Worm (Caenorhabditis elegans) whole organism, early embryonic: ENCODE results near the gene T07F8.1.

Experiments
- B0310.2 ChIP-seq: sonication (generic microtip); optimal IDR thresholded peaks from 2 replicates; lab custom pipeline; 2016; ENCODE audit warnings: mild to moderate bottlenecking, missing genetic modification characterization, missing compliant biosample characterization
- aly-1 ChIP-seq: sonication (generic microtip); optimal IDR thresholded peaks from 2 replicates; lab custom pipeline; 2016; ENCODE audit warnings: missing genetic modification characterization, missing compliant biosample characterization
- ama-1 ChIP-seq: fragments of 150-350 bp; optimal IDR thresholded peaks from 2 replicates; lab custom pipeline; 2014
- ceh-36 ChIP-seq: sonication (generic microtip); optimal IDR thresholded peaks from 2 replicates; lab custom pipeline; 2016; ENCODE audit warnings: missing genetic modification characterization, inconsistent platforms, missing compliant biosample characterization
- ets-7 ChIP-seq: sonication (generic microtip); optimal IDR thresholded peaks from 2 replicates; lab custom pipeline; 2016; ENCODE audit warnings: missing genotype, missing genetic modification characterization, missing compliant biosample characterization
- flt-1 ChIP-seq: fragments of 200-800 bp; sonication (Bioruptor generic); IDR thresholded peaks from 2 replicates; pipeline ENCODE4 v1.3.6; 2022; ENCODE audit warnings: missing genetic modification characterization, missing compliant biosample characterization
- hmbx-1 ChIP-seq: sonication (generic microtip); optimal IDR thresholded peaks from 2 replicates; lab custom pipeline; 2016; ENCODE audit warnings: mild to moderate bottlenecking, missing genetic modification characterization, missing compliant biosample characterization
- hmg-4 ChIP-seq: fragments of 200-800 bp; sonication (Bioruptor generic); optimal IDR thresholded peaks from 2 replicates; lab custom pipeline; 2018; ENCODE audit warnings: mild to moderate bottlenecking, missing genetic modification characterization, missing compliant biosample characterization
- hnd-1 ChIP-seq: sonication (generic microtip); optimal IDR thresholded peaks from 2 replicates; lab custom pipeline; 2016; ENCODE audit warnings: missing genetic modification characterization, missing compliant biosample characterization
- pes-1 ChIP-seq: fragments of 200-800 bp; sonication (Bioruptor generic); IDR thresholded peaks from 2 replicates; pipeline ENCODE4 v1.3.6; 2022; ENCODE audit warnings: missing genetic modification reagents, missing genetic modification characterization, missing compliant biosample characterization
- scrt-1 ChIP-seq: fragments of 200-800 bp; sonication (Bioruptor generic); IDR thresholded peaks from 2 replicates; pipeline ENCODE4 v1.3.6; 2022; ENCODE audit warnings: missing genetic modification characterization, missing compliant biosample characterization
- tbx-11 ChIP-seq: fragments of 200-800 bp; sonication (Bioruptor generic); IDR thresholded peaks from 2 replicates; pipeline ENCODE4 v1.3.6; 2022; ENCODE audit warnings: missing genetic modification characterization, missing compliant biosample characterization
- tbx-37 ChIP-seq: fragments of 200-800 bp; sonication (Bioruptor generic); conservative IDR thresholded peaks from 2 replicates; pipeline ENCODE4 v1.3.6; 2022; ENCODE audit warnings: missing genetic modification reagents, missing genetic modification characterization, missing compliant biosample characterization
- tra-4 ChIP-seq: sonication (generic microtip); optimal IDR thresholded peaks from 2 replicates; lab custom pipeline; 2017; ENCODE audit warnings: missing genetic modification characterization, missing compliant biosample characterization

ce11 chrII:7187110-7187509 lies 38.9 kb downstream of the T07F8.1 start, which contains the start of gene C27H5.6:
- TF ChIP-seq ama-1 (lab: Kevin White, UChicago) (no peak), flt-1 (no peak), hnd-1 (tag; lab: Kevin White, UChicago) (no peak), hmbx-1 (tag; lab: Kevin White, UChicago) (no peak), aly-1 (tag; lab: Kevin White, UChicago) (no peak), tbx-37 (GFP tag; lab: Robert Waterston, UW) (no peak), ceh-36 (tag; lab: Kevin White, UChicago) (no peak), B0310.2 (tag; lab: Kevin White, UChicago) (no peak), tra-4 (tag; lab: Kevin White, UChicago) (no peak), scrt-1 (GFP tag; lab: Robert Waterston, UW) (no peak), tbx-11 (GFP tag; lab: Robert Waterston, UW) (no peak), pes-1 (GFP tag; lab: Robert Waterston, UW) (no peak), hmg-4 (GFP tag; lab: Kevin White, UChicago) (no peak), ets-7 (tag; lab: Kevin White, UChicago) (no peak)
